Worm (Caenorhabditis elegans) whole organism, young adult: Measurements from ENCODE around the gene skpt-1.

Experiments used
- B0261.1 ChIP-seq: sonication (generic microtip); optimal IDR thresholded peaks from 2 replicates; lab custom pipeline; 2016; ENCODE audit warnings: mild to moderate bottlenecking, missing genetic modification characterization, moderate library complexity, missing compliant biosample characterization
- B0336.3 ChIP-seq: fragments of 200-800 bp; sonication (Bioruptor generic); IDR thresholded peaks from 2 replicates; pipeline ENCODE4 v1.3.6; 2022; ENCODE audit warnings: missing genetic modification characterization, missing compliant biosample characterization
- F10E7.11 ChIP-seq: sonication (generic microtip); optimal IDR thresholded peaks from 2 replicates; lab custom pipeline; 2017; ENCODE audit warnings: mild to moderate bottlenecking, missing genetic modification characterization, moderate library complexity, missing compliant biosample characterization
- F22D6.2 ChIP-seq: sonication (generic microtip); optimal IDR thresholded peaks from 2 replicates; lab custom pipeline; 2016; ENCODE audit warnings: mild to moderate bottlenecking, missing genetic modification characterization, missing compliant biosample characterization
- F33H1.4 ChIP-seq: fragments of 200-800 bp; sonication (Bioruptor generic); IDR thresholded peaks from 2 replicates; pipeline ENCODE4 v1.3.6; 2022; ENCODE audit warnings: missing genetic modification reagents, missing genetic modification characterization, missing compliant biosample characterization
- F37B4.10 ChIP-seq: fragments of 200-800 bp; sonication (Bioruptor generic); IDR thresholded peaks from 2 replicates; pipeline ENCODE4 v1.3.6; 2022; ENCODE audit warnings: missing genetic modification characterization, missing compliant biosample characterization
- K11D2.4 ChIP-seq: fragments of 200-800 bp; sonication (Bioruptor generic); IDR thresholded peaks from 2 replicates; pipeline ENCODE4 v1.3.6; 2022; ENCODE audit warnings: missing genetic modification reagents, missing genetic modification characterization, missing compliant biosample characterization
- T07F8.4 ChIP-seq: sonication (generic microtip); optimal IDR thresholded peaks from 2 replicates; lab custom pipeline; 2016; ENCODE audit warnings: mild to moderate bottlenecking, missing genetic modification characterization, moderate library complexity, missing compliant biosample characterization
- Y53F4B.3 ChIP-seq: fragments of 200-800 bp; sonication (Bioruptor generic); IDR thresholded peaks from 2 replicates; pipeline ENCODE4 v1.3.6; 2022; ENCODE audit warnings: missing genetic modification reagents, missing genetic modification characterization, missing compliant biosample characterization
- Y67H2A.10 ChIP-seq: fragments of 200-800 bp; sonication (Bioruptor generic); conservative IDR thresholded peaks from 2 replicates; pipeline ENCODE4 v1.3.6; 2022; ENCODE audit warnings: missing genetic modification reagents, missing genetic modification characterization, missing compliant biosample characterization
- Y95B8A.8 ChIP-seq: fragments of 200-800 bp; sonication (Bioruptor generic); IDR thresholded peaks from 2 replicates; pipeline ENCODE4 v1.3.6; 2022; ENCODE audit warnings: missing genetic modification reagents, missing genetic modification characterization, missing compliant biosample characterization
- akir-1 ChIP-seq: fragments of 200-800 bp; sonication (Bioruptor generic); optimal IDR thresholded peaks from 2 replicates; lab custom pipeline; 2018; ENCODE audit warnings: mild to moderate bottlenecking, missing genetic modification characterization, moderate library complexity, missing compliant biosample characterization
- ama-1 ChIP-seq, 3 experiments: fragments of 150-350 bp in 1 of 3; sonication (generic microtip) in 2 of 3; optimal IDR thresholded peaks; 2 replicates each; lab custom pipeline; 2014 to 2018; ENCODE audit warnings: missing biosample characterization in 2 of 3, missing genetic modification characterization in 2 of 3, missing genetic modification reagents in 2 of 3
- aptf-2 ChIP-seq: fragments of 200-800 bp; sonication (Bioruptor generic); conservative IDR thresholded peaks from 2 replicates; pipeline ENCODE4 v1.3.6; 2022; ENCODE audit warnings: missing genetic modification reagents, missing genetic modification characterization, missing compliant biosample characterization
- aptf-3 ChIP-seq: fragments of 200-800 bp; sonication (Bioruptor generic); IDR thresholded peaks from 2 replicates; pipeline ENCODE4 v1.3.6; 2022; ENCODE audit warnings: missing genetic modification characterization, missing compliant biosample characterization
- atf-7 ChIP-seq: sonication (generic microtip); optimal IDR thresholded peaks from 2 replicates; lab custom pipeline; 2017; ENCODE audit warnings: mild to moderate bottlenecking, missing genetic modification characterization, missing compliant biosample characterization
- attf-6 ChIP-seq: fragments of 200-800 bp; sonication (Bioruptor generic); IDR thresholded peaks from 2 replicates; pipeline ENCODE4 v1.3.6; 2022; ENCODE audit warnings: missing genetic modification reagents, missing genetic modification characterization, missing compliant biosample characterization
- bed-2 ChIP-seq: fragments of 200-800 bp; sonication (Bioruptor generic); IDR thresholded peaks from 2 replicates; pipeline ENCODE4 v1.3.6; 2022; ENCODE audit warnings: missing genetic modification reagents, missing genetic modification characterization, missing compliant biosample characterization
- cebp-2 ChIP-seq: fragments of 200-800 bp; sonication (Bioruptor generic); IDR thresholded peaks from 2 replicates; pipeline ENCODE4 v1.3.6; 2022; ENCODE audit warnings: missing genetic modification characterization, missing compliant biosample characterization
- ceh-27 ChIP-seq: fragments of 200-800 bp; sonication (Bioruptor generic); optimal IDR thresholded peaks from 2 replicates; lab custom pipeline; 2018; ENCODE audit warnings: mild to moderate bottlenecking, missing genetic modification characterization, moderate library complexity, missing compliant biosample characterization
- ceh-40 ChIP-seq: fragments of 200-800 bp; sonication (Bioruptor generic); IDR thresholded peaks from 2 replicates; pipeline ENCODE4 v1.3.6; 2022; ENCODE audit warnings: missing genetic modification characterization, missing compliant biosample characterization
- ceh-58 ChIP-seq: fragments of 200-800 bp; sonication (Bioruptor generic); IDR thresholded peaks from 2 replicates; pipeline ENCODE4 v1.3.6; 2022; ENCODE audit warnings: missing genetic modification characterization, missing compliant biosample characterization
- dpff-1 ChIP-seq: sonication (generic microtip); optimal IDR thresholded peaks from 2 replicates; lab custom pipeline; 2017; ENCODE audit warnings: mild to moderate bottlenecking, missing genetic modification characterization, missing compliant biosample characterization
- dpl-1 ChIP-seq: fragments of 150-350 bp; optimal IDR thresholded peaks from 2 replicates; lab custom pipeline; 2014; ENCODE audit warnings: missing biosample characterization, missing genetic modification reagents, missing genetic modification characterization
- egrh-3 ChIP-seq: fragments of 200-800 bp; sonication (Bioruptor generic); IDR thresholded peaks from 2 replicates; pipeline ENCODE4 v1.3.6; 2022; ENCODE audit warnings: missing genetic modification reagents, missing genetic modification characterization, missing compliant biosample characterization
- gei-17 ChIP-seq: fragments of 200-800 bp; sonication (Bioruptor generic); optimal IDR thresholded peaks from 2 replicates; lab custom pipeline; 2018; ENCODE audit warnings: mild to moderate bottlenecking, missing genetic modification characterization, missing compliant biosample characterization
- him-1 ChIP-seq: sonication (generic microtip); optimal IDR thresholded peaks from 2 replicates; lab custom pipeline; 2016; ENCODE audit warnings: missing genotype, missing genetic modification reagents, missing genetic modification characterization, missing compliant biosample characterization
- hmg-20 ChIP-seq: fragments of 200-800 bp; sonication (Bioruptor generic); IDR thresholded peaks from 2 replicates; pipeline ENCODE4 v1.3.6; 2022; ENCODE audit warnings: missing genetic modification reagents, missing genetic modification characterization, missing compliant biosample characterization
- let-526 ChIP-seq: fragments of 200-800 bp; sonication (Bioruptor generic); IDR thresholded peaks from 2 replicates; pipeline ENCODE4 v1.3.6; 2022; ENCODE audit warnings: missing genetic modification reagents, missing genetic modification characterization, missing compliant biosample characterization
- let-607 ChIP-seq, 2 experiments: fragments of 200-800 bp in 1 of 2; sonication (Bioruptor generic) in 1 of 2; sonication (generic microtip) in 1 of 2; optimal IDR thresholded peaks; 2 replicates each; lab custom pipeline; 2016 to 2018; ENCODE audit warnings: mild to moderate bottlenecking in 2 of 2, missing compliant biosample characterization in 2 of 2, missing genetic modification characterization in 2 of 2, moderate library complexity in 2 of 2, missing genotype in 1 of 2
- lin-26 ChIP-seq: fragments of 200-800 bp; sonication (Bioruptor generic); IDR thresholded peaks from 2 replicates; pipeline ENCODE4 v1.3.6; 2022; ENCODE audit warnings: missing genetic modification reagents, missing genetic modification characterization, missing compliant biosample characterization
- lir-1 ChIP-seq: fragments of 200-800 bp; sonication (Bioruptor generic); conservative IDR thresholded peaks from 2 replicates; pipeline ENCODE4 v1.3.6; 2022; ENCODE audit warnings: missing genetic modification reagents, missing genetic modification characterization, missing compliant biosample characterization
- lsy-27 ChIP-seq: sonication (generic microtip); optimal IDR thresholded peaks from 2 replicates; lab custom pipeline; 2017; ENCODE audit warnings: missing genetic modification characterization, mild to moderate bottlenecking, missing compliant biosample characterization, antibody characterized with exemption, missing genotype, borderline replicate concordance; ENCODE audit not compliant: insufficient read depth
- madf-8 ChIP-seq: fragments of 200-800 bp; sonication (Bioruptor generic); conservative IDR thresholded peaks from 2 replicates; pipeline ENCODE4 v1.3.6; 2022; ENCODE audit warnings: missing genetic modification reagents, missing genetic modification characterization, missing compliant biosample characterization
- nfya-1 ChIP-seq: sonication (generic microtip); optimal IDR thresholded peaks from 2 replicates; lab custom pipeline; 2017; ENCODE audit warnings: antibody characterized with exemption, missing compliant biosample characterization, missing genetic modification characterization, borderline replicate concordance; ENCODE audit not compliant: insufficient read depth
- nfya-2 ChIP-seq: fragments of 200-800 bp; sonication (Bioruptor generic); IDR thresholded peaks from 2 replicates; pipeline ENCODE4 v1.3.6; 2022; ENCODE audit warnings: missing genetic modification reagents, missing genetic modification characterization, missing compliant biosample characterization
- nhr-120 ChIP-seq: fragments of 200-800 bp; sonication (Bioruptor generic); IDR thresholded peaks from 2 replicates; pipeline ENCODE4 v1.3.6; 2022; ENCODE audit warnings: missing genetic modification characterization, missing compliant biosample characterization
- rcor-1 ChIP-seq: fragments of 200-800 bp; sonication (Bioruptor generic); IDR thresholded peaks from 2 replicates; pipeline ENCODE4 v1.3.6; 2022; ENCODE audit warnings: missing genetic modification reagents, missing genetic modification characterization, missing compliant biosample characterization
- rec-8 ChIP-seq, 2 experiments: sonication (generic microtip); optimal IDR thresholded peaks; 2 replicates each; lab custom pipeline; 2016; ENCODE audit warnings: mild to moderate bottlenecking in 2 of 2, missing genetic modification characterization in 2 of 2, missing genetic modification reagents in 2 of 2, missing genotype in 2 of 2, missing biosample characterization in 1 of 2, missing compliant biosample characterization in 1 of 2, moderate library complexity in 1 of 2
- repo-1 ChIP-seq: sonication (generic microtip); optimal IDR thresholded peaks from 2 replicates; lab custom pipeline; 2017; ENCODE audit warnings: mild to moderate bottlenecking, missing genetic modification characterization, missing compliant biosample characterization
- rpc-1 ChIP-seq, 2 experiments: fragments of 150-350 bp in 1 of 2; sonication (generic microtip) in 1 of 2; optimal IDR thresholded peaks; 2 replicates each; lab custom pipeline; 2014 to 2018; ENCODE audit warnings: missing biosample characterization in 1 of 2, missing genetic modification characterization in 1 of 2, missing genetic modification reagents in 1 of 2, missing genotype in 1 of 2
- sea-2 ChIP-seq: fragments of 200-800 bp; sonication (Bioruptor generic); IDR thresholded peaks from 2 replicates; pipeline ENCODE4 v1.3.6; 2022; ENCODE audit warnings: missing genetic modification characterization, missing compliant biosample characterization
- snpc-3.4 ChIP-seq: sonication (generic microtip); optimal IDR thresholded peaks from 2 replicates; lab custom pipeline; 2017; ENCODE audit warnings: missing genetic modification characterization, mild to moderate bottlenecking, missing compliant biosample characterization, antibody characterized with exemption, moderate library complexity, missing genotype, missing genetic modification reagents
- unc-62 ChIP-seq: fragments of 150-350 bp; optimal IDR thresholded peaks from 2 replicates; lab custom pipeline; 2014; ENCODE audit warnings: missing biosample characterization, missing genetic modification reagents, missing genetic modification characterization
- xnd-1 ChIP-seq: sonication (generic microtip); optimal IDR thresholded peaks from 2 replicates; lab custom pipeline; 2016; ENCODE audit warnings: missing genotype, missing genetic modification reagents, missing genetic modification characterization, missing compliant biosample characterization
- ztf-18 ChIP-seq: sonication (generic microtip); optimal IDR thresholded peaks from 2 replicates; lab custom pipeline; 2016; ENCODE audit warnings: missing genotype, mild to moderate bottlenecking, missing genetic modification characterization, missing compliant biosample characterization
- ztf-25 ChIP-seq: fragments of 200-800 bp; sonication (Bioruptor generic); IDR thresholded peaks from 2 replicates; pipeline ENCODE4 v1.3.6; 2022; ENCODE audit warnings: missing genetic modification reagents, missing genetic modification characterization, missing compliant biosample characterization
- ztf-3 ChIP-seq: fragments of 200-800 bp; sonication (Bioruptor generic); optimal IDR thresholded peaks from 2 replicates; lab custom pipeline; 2018; ENCODE audit warnings: mild to moderate bottlenecking, missing genetic modification characterization, missing compliant biosample characterization

skpt-1 gene

ce11 chrIII:5448177-5448576 lies at the start of gene skpt-1 (continued):
- no peak for TF ChIP-seq rec-8 (tag; optimal IDR thresholded peaks at IDR 0.05; lab: Kevin White, UChicago)
- TF ChIP-seq gei-17 (GFP tag; lab: Kevin White, UChicago): no peak
- peak; percentile 97 for TF ChIP-seq dpl-1 (GFP tag; lab: Kevin White, UChicago)
- no peak for TF ChIP-seq atf-7 (tag; lab: Kevin White, UChicago)
- TF ChIP-seq dpff-1 (tag; lab: Kevin White, UChicago): no peak
- TF ChIP-seq ztf-18 (tag; lab: Kevin White, UChicago): no peak
- no peak for TF ChIP-seq aptf-3
- TF ChIP-seq F37B4.10: no peak
- TF ChIP-seq aptf-2 (GFP tag; lab: Robert Waterston, UW): no peak
- peak; percentile 91; the same call in 1 of the 2 replicates for TF ChIP-seq Y95B8A.8 (GFP tag; lab: Robert Waterston, UW)
- TF ChIP-seq sea-2 (GFP tag; lab: Robert Waterston, UW): no peak
- no peak for TF ChIP-seq hmg-20 (GFP tag; lab: Robert Waterston, UW)
- TF ChIP-seq Y67H2A.10 (GFP tag; lab: Robert Waterston, UW): 0 out of 2 replicates have a peak, but pooled peaks have one; percentile 26
- no peak for TF ChIP-seq akir-1 (GFP tag; lab: Kevin White, UChicago)
- no peak for TF ChIP-seq Y53F4B.3
- TF ChIP-seq ama-1 (optimal IDR thresholded peaks at IDR 0.05; lab: Kevin White, UChicago): no peak
- TF ChIP-seq ama-1 (GFP tag; optimal IDR thresholded peaks at IDR 0.05; lab: Kevin White, UChicago): no peak
- no peak for TF ChIP-seq nfya-2 (GFP tag; lab: Robert Waterston, UW)
- no peak for TF ChIP-seq ceh-27 (GFP tag; lab: Kevin White, UChicago)
- peak; percentile 76; the same call in 1 of the 2 replicates for TF ChIP-seq lir-1
- no peak for TF ChIP-seq ztf-25 (GFP tag; lab: Robert Waterston, UW)
- no peak for TF ChIP-seq ceh-58 (GFP tag; lab: Robert Waterston, UW)
- peak; percentile 88 for TF ChIP-seq B0336.3 (GFP tag; lab: Robert Waterston, UW)
- TF ChIP-seq snpc-3.4 (tag; lab: Kevin White, UChicago): peak; percentile 87
- no peak for TF ChIP-seq ceh-40
- TF ChIP-seq let-607 (tag; optimal IDR thresholded peaks at IDR 0.05; lab: Kevin White, UChicago): no peak
- no peak for TF ChIP-seq let-526
- TF ChIP-seq xnd-1 (tag; lab: Kevin White, UChicago): peak; percentile 98
- TF ChIP-seq egrh-3 (GFP tag; lab: Robert Waterston, UW): no peak
- no peak for TF ChIP-seq nfya-1 (tag; lab: Kevin White, UChicago)
- peak; percentile 19 for TF ChIP-seq him-1 (tag; lab: Kevin White, UChicago)
- no peak for TF ChIP-seq F22D6.2 (tag; lab: Kevin White, UChicago)
- no peak for TF ChIP-seq rpc-1 (optimal IDR thresholded peaks at IDR 0.05; lab: Kevin White, UChicago)
- TF ChIP-seq rpc-1 (tag; optimal IDR thresholded peaks at IDR 0.05; lab: Kevin White, UChicago): no peak
- TF ChIP-seq B0261.1 (tag; lab: Kevin White, UChicago): no peak
- TF ChIP-seq madf-8 (GFP tag; lab: Robert Waterston, UW): peak; percentile 97
- no peak for TF ChIP-seq ztf-3
- peak; percentile 89 for TF ChIP-seq F33H1.4 (GFP tag; lab: Robert Waterston, UW)
- TF ChIP-seq lin-26 (GFP tag; lab: Robert Waterston, UW): no peak
- no peak for TF ChIP-seq nhr-120 (GFP tag; lab: Robert Waterston, UW)
- peak; percentile 82 for TF ChIP-seq rcor-1
- TF ChIP-seq attf-6: no peak
- TF ChIP-seq lsy-27: no peak
- no peak for TF ChIP-seq unc-62
- TF ChIP-seq F10E7.11: no peak
- 0 out of 2 replicates have a peak, but pooled peaks have one; percentile 34 for TF ChIP-seq bed-2 (GFP tag; lab: Robert Waterston, UW)
- TF ChIP-seq K11D2.4 (GFP tag; lab: Robert Waterston, UW): no peak
- TF ChIP-seq T07F8.4 (tag; lab: Kevin White, UChicago): no peak
- TF ChIP-seq cebp-2 (GFP tag; lab: Robert Waterston, UW): no peak
- no peak for TF ChIP-seq repo-1 (tag; lab: Kevin White, UChicago)
